Worm (Caenorhabditis elegans) whole organism, mixed stage, embryonic: ENCODE data around the gene ooc-3.
"Not testable (repeated sequence)": the region's sequence is repeated elsewhere in the genome, so short reads cannot be mapped to it uniquely, and the experiment has no call there.

ENCODE experiments used
- lin-13 ChIP-seq: fragments of 150-350 bp; optimal IDR thresholded peaks from 2 replicates; lab custom pipeline; 2014; ENCODE audit warnings: missing biosample characterization, missing genetic modification characterization
- nhr-12 ChIP-seq: fragments of 150-350 bp; optimal IDR thresholded peaks from 2 replicates; lab custom pipeline; 2014; ENCODE audit warnings: missing biosample characterization, missing genetic modification characterization
- unc-39 ChIP-seq: fragments of 150-350 bp; optimal IDR thresholded peaks from 2 replicates; lab custom pipeline; 2014; ENCODE audit warnings: missing biosample characterization, missing genetic modification characterization
- ztf-11 ChIP-seq: fragments of 150-350 bp; optimal IDR thresholded peaks from 2 replicates; lab custom pipeline; 2014; ENCODE audit warnings: missing biosample characterization, missing genetic modification characterization

DNA sequence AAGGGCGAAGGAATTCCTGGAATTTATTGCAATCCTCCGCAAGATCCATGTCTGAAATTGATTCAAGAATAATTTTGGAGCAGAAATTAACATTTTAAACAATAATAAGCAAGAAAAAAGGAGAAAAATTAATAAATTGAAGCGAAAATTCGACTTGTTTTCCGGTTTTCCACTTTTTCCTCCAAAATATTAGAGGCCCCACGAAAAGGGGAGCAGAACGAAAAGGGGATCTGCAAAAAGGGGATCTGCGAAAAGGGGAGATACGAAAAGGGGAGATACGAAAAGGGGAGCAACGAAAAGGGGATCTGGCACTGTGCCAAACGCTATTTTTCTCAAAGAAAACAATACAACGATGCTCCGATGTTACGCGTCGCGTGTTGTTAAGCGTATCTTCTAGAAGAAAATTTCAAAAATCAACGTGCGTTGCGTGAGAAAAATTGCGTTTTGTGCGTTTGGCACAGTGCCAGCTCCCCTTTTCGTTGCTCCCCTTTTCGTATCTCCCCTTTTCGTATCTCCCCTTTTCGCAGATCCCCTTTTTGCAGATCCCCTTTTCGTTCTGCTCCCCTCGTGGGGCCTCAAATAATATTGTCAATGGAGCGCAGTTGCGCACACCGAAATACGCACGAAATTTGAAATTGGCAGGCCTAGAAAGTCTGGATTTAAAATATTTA, 39.4 kb upstream of the ooc-3 start, which contains the start of gene Y62F5A.12:
- TF ChIP-seq ztf-11 (tag; lab: Kevin White, UChicago); nhr-12; unc-39 (tag; lab: Kevin White, UChicago): not testable (repeated sequence)
- peak; percentile 77 for TF ChIP-seq lin-13 (tag; lab: Kevin White, UChicago)
